Fruit fly (Drosophila melanogaster) whole organism, embryonic: ENCODE measurements around the gene Fcp3C.

Source experiments
- CG10366 ChIP-seq: fragments of 200-800 bp; sonication (Bioruptor generic); IDR thresholded peaks from 2 replicates; pipeline ENCODE4 v1.3.6; 2022; ENCODE audit warnings: missing biosample characterization, missing genetic modification characterization
- CG13287 ChIP-seq: fragments of 200-800 bp; sonication (Bioruptor generic); IDR thresholded peaks from 2 replicates; pipeline ENCODE4 v1.3.6; 2022; ENCODE audit warnings: missing biosample characterization, missing genetic modification characterization; ENCODE audit not compliant: partially characterized antibody
- CG13424 ChIP-seq: fragments of 200-800 bp; sonication (Bioruptor generic); optimal IDR thresholded peaks from 2 replicates; lab custom pipeline; 2019; ENCODE audit warnings: missing biosample characterization, mild to moderate bottlenecking, missing genetic modification characterization, moderate library complexity
- CG14667 ChIP-seq: fragments of 200-800 bp; sonication (Bioruptor generic); IDR thresholded peaks from 2 replicates; pipeline ENCODE4 v1.3.6; 2022; ENCODE audit warnings: missing biosample characterization, missing genetic modification characterization
- CG14860 ChIP-seq: fragments of 200-800 bp; sonication (Bioruptor generic); IDR thresholded peaks from 3 replicates; pipeline ENCODE4 v1.3.6; 2022; ENCODE audit warnings: missing biosample characterization, missing genetic modification characterization; ENCODE audit not compliant: partially characterized antibody
- CG14965 ChIP-seq: fragments of 200-800 bp; sonication (Bioruptor generic); optimal IDR thresholded peaks from 2 replicates; lab custom pipeline; 2016; ENCODE audit warnings: missing biosample characterization, missing genetic modification characterization, borderline replicate concordance
- CG17328 ChIP-seq: fragments of 200-800 bp; sonication (Bioruptor generic); IDR thresholded peaks from 2 replicates; pipeline ENCODE4 v1.3.6; 2022; ENCODE audit warnings: missing biosample characterization, missing genetic modification characterization
- CG17802 ChIP-seq: fragments of 200-800 bp; sonication (Bioruptor generic); optimal IDR thresholded peaks from 2 replicates; lab custom pipeline; 2018; ENCODE audit warnings: missing biosample characterization, mild to moderate bottlenecking, missing genetic modification characterization, moderate library complexity
- CG18599 ChIP-seq: fragments of 200-800 bp; sonication (Bioruptor generic); optimal IDR thresholded peaks from 3 replicates; lab custom pipeline; 2017; ENCODE audit warnings: missing biosample characterization, missing genetic modification characterization, mild to moderate bottlenecking, moderate library complexity, missing genetic modification reagents
- CG3065 ChIP-seq: fragments of 200-800 bp; sonication (Bioruptor generic); optimal IDR thresholded peaks from 2 replicates; lab custom pipeline; 2016; ENCODE audit warnings: missing biosample characterization, missing genetic modification characterization
- CG3995 ChIP-seq: fragments of 200-800 bp; sonication (Bioruptor generic); optimal IDR thresholded peaks from 3 replicates; lab custom pipeline; 2016; ENCODE audit warnings: missing biosample characterization, missing genetic modification characterization
- CG4328 ChIP-seq: fragments of 200-800 bp; sonication (Bioruptor generic); optimal IDR thresholded peaks from 3 replicates; lab custom pipeline; 2017; ENCODE audit warnings: missing biosample characterization, missing genetic modification reagents, missing genetic modification characterization
- CG4424 ChIP-seq: fragments of 200-800 bp; sonication (Bioruptor generic); optimal IDR thresholded peaks from 3 replicates; lab custom pipeline; 2016; ENCODE audit warnings: missing biosample characterization, missing genetic modification characterization
- CG6854 ChIP-seq: fragments of 200-800 bp; sonication (Bioruptor generic); optimal IDR thresholded peaks from 3 replicates; lab custom pipeline; 2017; ENCODE audit warnings: missing biosample characterization, mild to moderate bottlenecking, missing genetic modification characterization
- CG7963 ChIP-seq: fragments of 200-800 bp; sonication (Bioruptor generic); IDR thresholded peaks from 3 replicates; pipeline ENCODE4 v1.3.6; 2022; ENCODE audit warnings: missing biosample characterization, missing genetic modification characterization; ENCODE audit not compliant: partially characterized antibody
- CG7987 ChIP-seq: fragments of 200-800 bp; sonication (Bioruptor generic); optimal IDR thresholded peaks from 2 replicates; lab custom pipeline; 2018; ENCODE audit warnings: missing biosample characterization, mild to moderate bottlenecking, missing genetic modification characterization, moderate library complexity
- CrebB ChIP-seq: fragments of 200-800 bp; sonication (Bioruptor generic); optimal IDR thresholded peaks from 3 replicates; lab custom pipeline; 2018; ENCODE audit warnings: missing biosample characterization, mild to moderate bottlenecking, missing genetic modification characterization
- Dref ChIP-seq: fragments of 200-800 bp; sonication (Bioruptor generic); IDR thresholded peaks from 2 replicates; pipeline ENCODE4 v1.3.6; 2022; ENCODE audit warnings: missing biosample characterization, missing genetic modification characterization
- Drgx ChIP-seq: fragments of 200-800 bp; sonication (Bioruptor generic); IDR thresholded peaks from 2 replicates; pipeline ENCODE4 v1.3.6; 2022; ENCODE audit warnings: missing biosample characterization, missing genetic modification characterization
- Ets65A ChIP-seq: fragments of 200-800 bp; sonication (Bioruptor generic); peaks from one replicate; lab custom pipeline; 2016; ENCODE audit warnings: missing biosample characterization, missing genetic modification characterization
- H2.0 ChIP-seq: fragments of 200-800 bp; sonication (Bioruptor generic); IDR thresholded peaks from 2 replicates; pipeline ENCODE4 v1.3.6; 2022; ENCODE audit warnings: missing biosample characterization, missing genetic modification characterization
- Hmr ChIP-seq: fragments of 200-800 bp; sonication (Bioruptor generic); optimal IDR thresholded peaks from 3 replicates; lab custom pipeline; 2017; ENCODE audit warnings: mild to moderate bottlenecking, missing biosample characterization, missing genetic modification reagents, missing genetic modification characterization
- Mes4 ChIP-seq: fragments of 200-800 bp; sonication (Bioruptor generic); optimal IDR thresholded peaks from 2 replicates; lab custom pipeline; 2016; ENCODE audit warnings: missing biosample characterization, missing genetic modification characterization
- Mrtf ChIP-seq: fragments of 200-800 bp; sonication (Bioruptor generic); IDR thresholded peaks from 3 replicates; pipeline ENCODE4 v1.3.6; 2022; ENCODE audit warnings: missing biosample characterization, missing genetic modification characterization
- NC2α ChIP-seq: fragments of 200-800 bp; sonication (Bioruptor generic); optimal IDR thresholded peaks from 2 replicates; lab custom pipeline; 2016; ENCODE audit warnings: missing biosample characterization, missing genetic modification characterization
- NK7.1 ChIP-seq: fragments of 200-800 bp; sonication (Bioruptor generic); optimal IDR thresholded peaks from 3 replicates; lab custom pipeline; 2016; ENCODE audit warnings: missing biosample characterization, missing genetic modification characterization
- Nf-YC ChIP-seq: fragments of 200-800 bp; optimal IDR thresholded peaks from 3 replicates; lab custom pipeline; 2019; ENCODE audit warnings: missing biosample characterization, mild to moderate bottlenecking, missing genetic modification characterization, moderate library complexity
- Optix ChIP-seq: fragments of 200-800 bp; sonication (Bioruptor generic); IDR thresholded peaks from 3 replicates; pipeline ENCODE4 v1.3.6; 2022; ENCODE audit warnings: missing biosample characterization, missing genetic modification characterization
- Pdp1 ChIP-seq, 2 experiments: fragments of 200-800 bp; sonication (Bioruptor generic); optimal IDR thresholded peaks; 3 replicates each; lab custom pipeline; 2016; ENCODE audit warnings: missing biosample characterization in 2 of 2, missing genetic modification characterization in 2 of 2, mild to moderate bottlenecking in 1 of 2, moderate library complexity in 1 of 2
- Sox100B ChIP-seq: fragments of 200-800 bp; sonication (Bioruptor generic); optimal IDR thresholded peaks from 3 replicates; lab custom pipeline; 2018; ENCODE audit warnings: missing biosample characterization, mild to moderate bottlenecking, missing genetic modification characterization
- Sox102F ChIP-seq: fragments of 200-800 bp; sonication (Bioruptor generic); optimal IDR thresholded peaks from 2 replicates; lab custom pipeline; 2018; ENCODE audit warnings: missing biosample characterization, mild to moderate bottlenecking, missing genetic modification characterization, moderate library complexity
- ac ChIP-seq: fragments of 200-800 bp; sonication (Bioruptor generic); optimal IDR thresholded peaks from 3 replicates; lab custom pipeline; 2017; ENCODE audit warnings: missing biosample characterization, mild to moderate bottlenecking, missing genetic modification characterization
- ase ChIP-seq: fragments of 200-800 bp; sonication (Bioruptor generic); IDR thresholded peaks from 3 replicates; pipeline ENCODE4 v1.3.6; 2022; ENCODE audit warnings: missing biosample characterization, missing genetic modification characterization
- bab2 ChIP-seq: fragments of 200-800 bp; sonication (Bioruptor generic); optimal IDR thresholded peaks from 2 replicates; lab custom pipeline; 2016; ENCODE audit warnings: missing biosample characterization, missing genetic modification characterization
- bowl ChIP-seq: fragments of 200-800 bp; sonication (Bioruptor generic); IDR thresholded peaks from 2 replicates; pipeline ENCODE4 v1.3.6; 2022; ENCODE audit warnings: missing biosample characterization, missing genetic modification characterization
- chn ChIP-seq: fragments of 200-800 bp; sonication (Bioruptor generic); optimal IDR thresholded peaks from 2 replicates; lab custom pipeline; 2016; ENCODE audit warnings: missing biosample characterization, missing genetic modification characterization
- ci ChIP-seq: fragments of 200-800 bp; sonication (Bioruptor generic); IDR thresholded peaks from 3 replicates; pipeline ENCODE4 v1.3.6; 2022; ENCODE audit warnings: missing biosample characterization, missing genetic modification characterization
- dm ChIP-seq: fragments of 200-800 bp; sonication (Bioruptor generic); optimal IDR thresholded peaks from 3 replicates; lab custom pipeline; 2016; ENCODE audit warnings: missing biosample characterization, missing genetic modification characterization
- eve ChIP-seq, 2 experiments: fragments of >200 bp; optimal IDR thresholded peaks; 2 replicates each; lab custom pipeline; 2017; ENCODE audit warnings: missing biosample characterization in 2 of 2, missing genetic modification characterization in 2 of 2
- jigr1 ChIP-seq: fragments of 200-800 bp; sonication (Bioruptor generic); IDR thresholded peaks from 3 replicates; pipeline ENCODE4 v1.3.6; 2022; ENCODE audit warnings: missing biosample characterization, missing genetic modification characterization
- odd ChIP-seq: fragments of 200-800 bp; sonication (Bioruptor generic); optimal IDR thresholded peaks from 2 replicates; lab custom pipeline; 2017; ENCODE audit warnings: missing biosample characterization, mild to moderate bottlenecking, missing genetic modification characterization
- pum ChIP-seq: fragments of 200-800 bp; sonication (Bioruptor generic); optimal IDR thresholded peaks from 2 replicates; lab custom pipeline; 2016; ENCODE audit warnings: missing biosample characterization, missing genetic modification characterization
- rib ChIP-seq: fragments of 200-800 bp; sonication (Bioruptor generic); IDR thresholded peaks from 2 replicates; pipeline ENCODE4 v1.3.6; 2022; ENCODE audit warnings: missing biosample characterization, missing genetic modification characterization
- row ChIP-seq: fragments of 200-800 bp; sonication (Bioruptor generic); IDR thresholded peaks from 3 replicates; pipeline ENCODE4 v1.3.6; 2022; ENCODE audit warnings: missing biosample characterization, missing genetic modification characterization
- seq ChIP-seq: fragments of 200-800 bp; sonication (Bioruptor generic); IDR thresholded peaks from 2 replicates; pipeline ENCODE4 v1.3.6; 2022; ENCODE audit warnings: missing biosample characterization, missing genetic modification characterization
- sna ChIP-seq: fragments of 200-800 bp; sonication (Bioruptor generic); IDR thresholded peaks from 2 replicates; pipeline ENCODE4 v1.3.6; 2022; ENCODE audit warnings: missing biosample characterization, missing genetic modification characterization; ENCODE audit not compliant: partially characterized antibody
- so ChIP-seq: fragments of 200-800 bp; sonication (Bioruptor generic); IDR thresholded peaks from 3 replicates; pipeline ENCODE4 v1.3.6; 2022; ENCODE audit warnings: missing biosample characterization, missing genetic modification characterization
- sr ChIP-seq: fragments of 200-800 bp; sonication (Bioruptor generic); IDR thresholded peaks from 3 replicates; pipeline ENCODE4 v1.3.6; 2022; ENCODE audit warnings: missing biosample characterization, missing genetic modification characterization
- tio ChIP-seq: fragments of 200-800 bp; sonication (Bioruptor generic); optimal IDR thresholded peaks from 2 replicates; lab custom pipeline; 2017; ENCODE audit warnings: missing biosample characterization, missing genetic modification characterization, inconsistent platforms
- trh ChIP-seq: fragments of 200-800 bp; sonication (Bioruptor generic); optimal IDR thresholded peaks from 2 replicates; lab custom pipeline; 2016; ENCODE audit warnings: missing biosample characterization, missing genetic modification characterization
- ttk ChIP-seq: fragments of 200-800 bp; sonication (Bioruptor generic); IDR thresholded peaks from 2 replicates; pipeline ENCODE4 v2.1.2; 2022; ENCODE audit warnings: missing biosample characterization, missing genetic modification characterization
- zf30C ChIP-seq: fragments of 200-800 bp; sonication (Bioruptor generic); optimal IDR thresholded peaks from 3 replicates; lab custom pipeline; 2018; ENCODE audit warnings: missing biosample characterization, mild to moderate bottlenecking, missing genetic modification characterization

Gene Fcp3C

dm6 chrX:3193774-3194173 is 19.5 kb upstream of the Fcp3C start (continued):
- TF ChIP-seq zf30C (GFP tag; lab: Kevin White, UChicago) (peak; percentile 8), CG7987 (GFP tag; lab: Kevin White, UChicago) (no peak), CG13287 (GFP tag; lab: Robert Waterston, UW) (no peak), Sox100B (GFP tag; lab: Kevin White, UChicago) (no peak), sna (GFP tag; lab: Robert Waterston, UW) (no peak), CG6854 (GFP tag; lab: Kevin White, UChicago) (no peak), CG17802 (no peak), seq (GFP tag; lab: Robert Waterston, UW) (no peak), ci (GFP tag; lab: Robert Waterston, UW) (0 out of 3 replicates have a peak, but pooled peaks have one; percentile 45), CG3065 (GFP tag; lab: Kevin White, UChicago) (no peak), Optix (GFP tag; lab: Robert Waterston, UW) (no peak), row (peak; percentile 52), odd (GFP tag; lab: Kevin White, UChicago) (no peak), bab2 (GFP tag; lab: Kevin White, UChicago) (peak; percentile 27), Sox102F (GFP tag; lab: Kevin White, UChicago) (peak; percentile 42), CG3995 (GFP tag; lab: Kevin White, UChicago) (no peak), Dref (no peak), dm (no peak), CG14965 (GFP tag; lab: Kevin White, UChicago) (no peak), Mes4 (no peak), Nf-YC (tag; lab: Kevin White, UChicago) (no peak), H2.0 (GFP tag; lab: Robert Waterston, UW) (peak; percentile 46; the same call in 1 of the 2 replicates), CG13424 (peak; percentile 23), jigr1 (GFP tag; lab: Robert Waterston, UW) (no peak), Ets65A (GFP tag; lab: Kevin White, UChicago) (peak; percentile 33), so (GFP tag; lab: Robert Waterston, UW) (no peak), Drgx (GFP tag; lab: Robert Waterston, UW) (no peak), eve (GFP tag; optimal IDR thresholded peaks at IDR 0.05; lab: Kevin White, UChicago) (peak in 1 of 2 experiments; percentile 57), CG10366 (no peak), tio (GFP tag; lab: Kevin White, UChicago) (peak; percentile 9), CG4424 (GFP tag; lab: Kevin White, UChicago) (peak; percentile 5), Pdp1 (GFP tag; optimal IDR thresholded peaks at IDR 0.05; lab: Kevin White, UChicago) (peak; percentile 8 to 16), CG17328 (no peak), CG14860 (no peak), sr (no peak), NK7.1 (GFP tag; lab: Kevin White, UChicago) (no peak), rib (GFP tag; lab: Robert Waterston, UW) (no peak), CG14667 (GFP tag; lab: Robert Waterston, UW) (no peak), CG7963 (GFP tag; lab: Robert Waterston, UW) (no peak), ac (no peak), pum (GFP tag; lab: Kevin White, UChicago) (peak; percentile 5), CG4328 (GFP tag; lab: Kevin White, UChicago) (no peak), bowl (no peak), ttk (GFP tag; lab: Robert Waterston, UW) (no peak), CG18599 (GFP tag; lab: Kevin White, UChicago) (peak; percentile 59), chn (GFP tag; lab: Kevin White, UChicago) (peak; percentile 8), NC2α (GFP tag; lab: Kevin White, UChicago) (no peak), Hmr (GFP tag; lab: Kevin White, UChicago) (peak; percentile 25), CrebB (tag; lab: Kevin White, UChicago) (no peak), ase (GFP tag; lab: Robert Waterston, UW) (peak; percentile 52; the same call in 1 of the 3 replicates), trh (GFP tag; lab: Kevin White, UChicago) (no peak), Mrtf (GFP tag; lab: Robert Waterston, UW) (no peak)
